Worm (Caenorhabditis elegans): ENCODE measurements around the gene F56B3.4.

DNA sequence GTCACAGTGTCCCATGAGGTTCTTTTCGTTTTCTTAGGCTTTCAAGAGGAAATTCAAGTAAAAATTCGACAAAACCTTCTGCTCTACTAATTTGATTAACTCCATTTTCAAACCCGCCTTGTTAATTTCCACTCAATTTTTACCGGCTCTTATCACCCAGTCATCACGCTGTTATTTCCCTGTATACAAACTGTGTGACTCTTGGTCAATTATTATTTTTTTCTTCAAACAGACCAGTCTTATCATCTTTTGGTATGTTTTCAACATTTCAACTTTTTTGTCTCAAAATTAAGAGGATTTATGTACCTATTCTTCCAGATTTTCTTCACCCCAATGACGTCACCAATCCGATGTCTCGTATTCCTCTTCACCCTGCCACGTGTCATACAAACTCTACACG is 15.6 kb downstream of the F56B3.4 start, which contains the start of gene ugt-52:
- no peak for TF ChIP-seq blmp-1 (tag; optimal IDR thresholded peaks at IDR 0.05)
- no peak for TF ChIP-seq cnd-1 (tag; optimal IDR thresholded peaks at IDR 0.05)
- no peak for TF ChIP-seq hlh-1 (tag; optimal IDR thresholded peaks at IDR 0.05)
